Worm (Caenorhabditis elegans): ENCODE data around the gene F49E12.8.

DNA sequence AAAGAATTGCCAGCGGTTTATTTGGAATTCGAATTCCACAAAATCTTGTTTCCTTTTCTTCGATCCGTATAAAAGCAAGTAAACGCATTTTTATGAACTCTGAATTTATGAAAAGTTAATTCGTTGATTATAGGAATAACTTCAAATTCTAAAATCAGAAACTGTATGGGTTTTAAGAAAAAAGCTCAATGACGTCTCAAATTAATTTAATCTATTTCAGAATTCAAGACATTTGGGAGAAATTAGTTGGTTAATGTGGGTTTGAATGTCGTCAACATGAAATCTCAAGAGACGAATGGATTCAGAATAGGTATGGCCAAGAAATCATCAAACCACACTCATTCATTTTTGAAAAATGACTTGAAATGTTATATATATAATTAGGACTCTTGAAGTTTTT lies 1.9 kb upstream of the F49E12.8 start, which contains the start of gene F49E12.7:
- TF ChIP-seq ref-1 (GFP tag; conservative IDR thresholded peaks at IDR 0.05), result no peak
- TF ChIP-seq cog-1 (tag; optimal IDR thresholded peaks at IDR 0.05), result no peak
- TF ChIP-seq med-1 (GFP tag; optimal IDR thresholded peaks at IDR 0.05; ENCODE audit: insufficient read depth), result no peak
- no peak for TF ChIP-seq klf-2 (GFP tag; conservative IDR thresholded peaks at IDR 0.05)

All from whole organism, midembryonic.